Worm (Caenorhabditis elegans) whole organism, early embryonic: ENCODE measurements around the gene srx-44.
"Not testable (repeated sequence)": the region's sequence is repeated elsewhere in the genome, so short reads cannot be mapped to it uniquely, and the experiment has no call there.

Experiments
- B0310.2 ChIP-seq: sonication (generic microtip); optimal IDR thresholded peaks from 2 replicates; lab custom pipeline; 2016; ENCODE audit warnings: mild to moderate bottlenecking, missing genetic modification characterization, missing compliant biosample characterization
- F13C5.2 ChIP-seq: sonication (generic microtip); optimal IDR thresholded peaks from 2 replicates; lab custom pipeline; 2017; ENCODE audit warnings: mild to moderate bottlenecking, missing genetic modification characterization, inconsistent platforms, missing compliant biosample characterization
- aly-1 ChIP-seq: sonication (generic microtip); optimal IDR thresholded peaks from 2 replicates; lab custom pipeline; 2016; ENCODE audit warnings: missing genetic modification characterization, missing compliant biosample characterization
- ama-1 ChIP-seq: fragments of 150-350 bp; optimal IDR thresholded peaks from 2 replicates; lab custom pipeline; 2014
- ceh-13 ChIP-seq: fragments of 200-800 bp; sonication (Bioruptor generic); optimal IDR thresholded peaks from 2 replicates; lab custom pipeline; 2018; ENCODE audit warnings: mild to moderate bottlenecking, missing genetic modification characterization, missing compliant biosample characterization
- ceh-36 ChIP-seq: sonication (generic microtip); optimal IDR thresholded peaks from 2 replicates; lab custom pipeline; 2016; ENCODE audit warnings: missing genetic modification characterization, inconsistent platforms, missing compliant biosample characterization
- ets-7 ChIP-seq: sonication (generic microtip); optimal IDR thresholded peaks from 2 replicates; lab custom pipeline; 2016; ENCODE audit warnings: missing genotype, missing genetic modification characterization, missing compliant biosample characterization
- flt-1 ChIP-seq: fragments of 200-800 bp; sonication (Bioruptor generic); IDR thresholded peaks from 2 replicates; pipeline ENCODE4 v1.3.6; 2022; ENCODE audit warnings: missing genetic modification characterization, missing compliant biosample characterization
- hmbx-1 ChIP-seq: sonication (generic microtip); optimal IDR thresholded peaks from 2 replicates; lab custom pipeline; 2016; ENCODE audit warnings: mild to moderate bottlenecking, missing genetic modification characterization, missing compliant biosample characterization
- hmg-4 ChIP-seq: fragments of 200-800 bp; sonication (Bioruptor generic); optimal IDR thresholded peaks from 2 replicates; lab custom pipeline; 2018; ENCODE audit warnings: mild to moderate bottlenecking, missing genetic modification characterization, missing compliant biosample characterization
- hnd-1 ChIP-seq: sonication (generic microtip); optimal IDR thresholded peaks from 2 replicates; lab custom pipeline; 2016; ENCODE audit warnings: missing genetic modification characterization, missing compliant biosample characterization
- pes-1 ChIP-seq: fragments of 200-800 bp; sonication (Bioruptor generic); IDR thresholded peaks from 2 replicates; pipeline ENCODE4 v1.3.6; 2022; ENCODE audit warnings: missing genetic modification reagents, missing genetic modification characterization, missing compliant biosample characterization
- scrt-1 ChIP-seq: fragments of 200-800 bp; sonication (Bioruptor generic); IDR thresholded peaks from 2 replicates; pipeline ENCODE4 v1.3.6; 2022; ENCODE audit warnings: missing genetic modification characterization, missing compliant biosample characterization
- sea-1 ChIP-seq: fragments of 200-800 bp; sonication (Bioruptor generic); conservative IDR thresholded peaks from 2 replicates; pipeline ENCODE4 v1.3.6; 2022; ENCODE audit warnings: missing genetic modification characterization, missing compliant biosample characterization
- tbx-11 ChIP-seq: fragments of 200-800 bp; sonication (Bioruptor generic); IDR thresholded peaks from 2 replicates; pipeline ENCODE4 v1.3.6; 2022; ENCODE audit warnings: missing genetic modification characterization, missing compliant biosample characterization
- tbx-37 ChIP-seq: fragments of 200-800 bp; sonication (Bioruptor generic); conservative IDR thresholded peaks from 2 replicates; pipeline ENCODE4 v1.3.6; 2022; ENCODE audit warnings: missing genetic modification reagents, missing genetic modification characterization, missing compliant biosample characterization
- tra-4 ChIP-seq: sonication (generic microtip); optimal IDR thresholded peaks from 2 replicates; lab custom pipeline; 2017; ENCODE audit warnings: missing genetic modification characterization, missing compliant biosample characterization

Gene srx-44

ce11 chrV:15991850-15992249, 28.3 kb upstream of the srx-44 start, which contains the start of gene C06C6.7:
Gene C06C6.7, plus strand, starts transcription at chrV:15992150.
- TF ChIP-seq flt-1 (GFP tag; lab: Robert Waterston, UW); scrt-1; aly-1: not testable (repeated sequence)

- TF ChIP-seq hmg-4 (GFP tag; lab: Kevin White, UChicago): no peak
- no peak for TF ChIP-seq tbx-37
- no peak for TF ChIP-seq hnd-1 (tag; lab: Kevin White, UChicago)
- TF ChIP-seq sea-1: no peak
- no peak for TF ChIP-seq hmbx-1 (tag; lab: Kevin White, UChicago)
- TF ChIP-seq B0310.2 (tag; lab: Kevin White, UChicago): no peak
- TF ChIP-seq tra-4 (tag; lab: Kevin White, UChicago): no peak
- no peak for TF ChIP-seq tbx-11 (GFP tag; lab: Robert Waterston, UW)
- no peak for TF ChIP-seq F13C5.2 (tag; lab: Kevin White, UChicago)
- TF ChIP-seq ceh-13 (GFP tag; lab: Kevin White, UChicago): no peak
- TF ChIP-seq pes-1: no peak
- TF ChIP-seq flt-1 (GFP tag; lab: Robert Waterston, UW): no peak
- TF ChIP-seq aly-1: no peak
Measured at ce11 chrV:15996655-15997186, 23.4 kb upstream of the srx-44 start, which contains the start of the genes C06C6.9 and C06C6.8. Gene C06C6.9, minus strand, starts transcription at chrV:15996755. Gene C06C6.8, plus strand, starts transcription at chrV:15997136.

DNA sequence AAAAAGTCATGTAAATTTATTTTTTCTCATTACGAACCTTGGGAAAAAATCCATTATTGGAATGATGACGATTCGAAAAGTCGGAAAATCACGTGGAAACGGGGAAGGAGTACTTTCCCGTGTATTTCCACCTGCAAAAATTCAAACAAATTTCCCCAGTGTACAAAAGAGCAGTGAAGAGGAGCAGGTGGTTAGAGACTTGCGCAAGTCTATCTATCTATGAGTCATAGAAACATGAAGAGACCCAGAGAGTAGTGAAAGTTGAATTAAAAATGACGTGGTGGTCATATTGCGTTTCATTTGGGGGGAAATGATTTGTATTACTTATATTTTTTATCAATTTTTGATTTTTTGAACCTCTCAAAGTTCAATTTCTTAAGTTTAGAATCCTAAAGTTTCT, 19.7 kb upstream of the srx-44 start, which contains the start of gene nhr-50:
Gene nhr-50, minus strand, starts transcription at position 199 of the 400 bp plus-strand sequence.
- no peak for TF ChIP-seq flt-1 (GFP tag; lab: Robert Waterston, UW)
- no peak for TF ChIP-seq sea-1
- TF ChIP-seq tbx-37: no peak
- no peak for TF ChIP-seq ceh-13 (GFP tag; lab: Kevin White, UChicago)
- TF ChIP-seq tbx-11 (GFP tag; lab: Robert Waterston, UW): no peak
- TF ChIP-seq F13C5.2 (tag; lab: Kevin White, UChicago): no peak
- no peak for TF ChIP-seq ets-7 (tag; lab: Kevin White, UChicago)
- no peak for TF ChIP-seq aly-1
- TF ChIP-seq B0310.2 (tag; lab: Kevin White, UChicago): no peak
- TF ChIP-seq pes-1: no peak
- TF ChIP-seq scrt-1: no peak
- TF ChIP-seq ama-1 (lab: Kevin White, UChicago): no peak
- TF ChIP-seq hmg-4 (GFP tag; lab: Kevin White, UChicago): no peak
- no peak for TF ChIP-seq hmbx-1 (tag; lab: Kevin White, UChicago)
- no peak for TF ChIP-seq hnd-1 (tag; lab: Kevin White, UChicago)
- TF ChIP-seq ceh-36: no peak
- no peak for TF ChIP-seq tra-4 (tag; lab: Kevin White, UChicago)

DNA sequence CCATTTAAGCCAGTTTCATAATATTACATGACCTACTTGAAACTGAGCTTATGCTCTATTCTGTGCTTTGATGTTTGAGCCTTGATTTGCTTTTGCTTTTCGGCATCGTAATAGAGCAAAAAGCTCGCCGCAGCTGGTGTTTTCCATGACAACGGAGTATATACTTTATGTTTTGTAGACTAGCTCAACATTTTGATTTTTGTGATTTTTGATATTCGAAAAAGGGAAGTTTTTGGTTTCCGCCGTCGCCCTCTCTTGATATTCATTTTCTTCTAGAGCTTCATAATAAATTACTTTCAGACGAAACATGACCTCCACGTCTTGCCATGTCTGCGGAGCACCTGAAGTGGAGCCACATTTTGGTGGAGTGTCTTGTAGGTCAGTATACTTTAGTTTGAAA, 17.9 kb upstream of the srx-44 start, which contains the start of gene nhr-63:
Gene nhr-63, plus strand, starts transcription at position 301 of the 400 bp plus-strand sequence.
- TF ChIP-seq ceh-36: no peak

ce11 chrV:16007505-16007904, 12.6 kb upstream of the srx-44 start, which contains the start of gene str-231:
Gene str-231, minus strand, starts transcription at chrV:16007605.
- no peak for TF ChIP-seq ceh-36
- TF ChIP-seq aly-1: no peak
- TF ChIP-seq hmg-4 (GFP tag; lab: Kevin White, UChicago): no peak
- no peak for TF ChIP-seq pes-1
- no peak for TF ChIP-seq sea-1
- no peak for TF ChIP-seq ama-1 (lab: Kevin White, UChicago)
- no peak for TF ChIP-seq ets-7 (tag; lab: Kevin White, UChicago)
- no peak for TF ChIP-seq tbx-37
- no peak for TF ChIP-seq F13C5.2 (tag; lab: Kevin White, UChicago)
- TF ChIP-seq hmbx-1 (tag; lab: Kevin White, UChicago): no peak
- no peak for TF ChIP-seq flt-1 (GFP tag; lab: Robert Waterston, UW)
- TF ChIP-seq scrt-1: no peak
- TF ChIP-seq tra-4 (tag; lab: Kevin White, UChicago): no peak
- TF ChIP-seq tbx-11 (GFP tag; lab: Robert Waterston, UW): no peak
- no peak for TF ChIP-seq ceh-13 (GFP tag; lab: Kevin White, UChicago)
- no peak for TF ChIP-seq hnd-1 (tag; lab: Kevin White, UChicago)
- no peak for TF ChIP-seq B0310.2 (tag; lab: Kevin White, UChicago)

ce11 chrV:16009564-16009963, 10.6 kb upstream of the srx-44 start, which contains the start of gene str-233:
Gene str-233, minus strand, starts transcription at chrV:16009664.
- TF ChIP-seq sea-1 (no peak), flt-1 (GFP tag; lab: Robert Waterston, UW) (no peak), hmg-4 (GFP tag; lab: Kevin White, UChicago) (no peak), ceh-36 (no peak), hnd-1 (tag; lab: Kevin White, UChicago) (no peak), B0310.2 (tag; lab: Kevin White, UChicago) (no peak)

DNA sequence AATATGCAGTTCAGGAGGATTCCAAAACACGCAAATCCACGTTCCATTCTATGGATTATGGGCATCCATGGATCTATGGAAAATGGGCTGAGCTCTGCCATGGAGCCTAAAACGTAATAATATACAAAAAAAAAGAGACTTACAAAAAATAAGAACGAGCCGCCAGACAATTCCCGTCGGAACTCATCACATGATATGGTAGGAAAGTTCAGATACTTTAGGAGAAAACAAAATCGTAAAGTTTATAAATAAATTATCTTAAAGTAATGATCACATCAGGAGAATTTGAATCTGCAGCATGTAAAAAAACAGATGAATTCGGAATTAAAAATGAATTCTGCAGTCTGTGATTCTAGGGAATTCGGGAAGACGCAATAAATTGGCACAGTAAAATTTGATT, 4.5 kb upstream of the srx-44 start, which contains the start of gene str-232:
Gene str-232, minus strand, starts transcription at position 101 of the 400 bp plus-strand sequence.
- TF ChIP-seq hnd-1 (tag; lab: Kevin White, UChicago): no peak
- no peak for TF ChIP-seq tbx-11 (GFP tag; lab: Robert Waterston, UW)
- no peak for TF ChIP-seq tra-4 (tag; lab: Kevin White, UChicago)
- TF ChIP-seq aly-1: no peak
- no peak for TF ChIP-seq F13C5.2 (tag; lab: Kevin White, UChicago)
- no peak for TF ChIP-seq ceh-36
- no peak for TF ChIP-seq hmg-4 (GFP tag; lab: Kevin White, UChicago)

DNA sequence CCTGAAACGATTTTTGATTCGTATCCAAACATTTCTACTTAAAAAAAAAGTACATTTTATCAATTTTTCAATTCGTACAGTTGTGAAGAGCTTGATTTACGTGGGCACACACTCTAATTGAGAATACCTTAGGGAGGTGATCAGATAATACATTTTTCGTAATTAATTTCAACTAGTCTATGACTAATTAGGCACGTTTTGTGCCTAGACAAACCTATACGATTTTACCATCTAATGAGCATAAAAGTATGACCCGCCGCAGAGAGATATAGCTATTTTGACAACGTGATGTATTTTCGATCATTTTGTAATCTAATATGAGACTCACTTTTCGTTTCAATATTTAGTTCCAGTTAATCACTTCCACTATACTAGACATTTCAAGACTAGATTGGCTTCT, 3.2 kb upstream of the srx-44 start:
- TF ChIP-seq ceh-36: no peak
- no peak for TF ChIP-seq scrt-1
- no peak for TF ChIP-seq ama-1 (lab: Kevin White, UChicago)
- no peak for TF ChIP-seq hmbx-1 (tag; lab: Kevin White, UChicago)
- no peak for TF ChIP-seq aly-1
- TF ChIP-seq ets-7 (tag; lab: Kevin White, UChicago): no peak
- no peak for TF ChIP-seq hmg-4 (GFP tag; lab: Kevin White, UChicago)
- TF ChIP-seq ceh-13 (GFP tag; lab: Kevin White, UChicago): no peak
- TF ChIP-seq hnd-1 (tag; lab: Kevin White, UChicago): no peak
- no peak for TF ChIP-seq sea-1
